Worm (Caenorhabditis elegans) whole organism, mixed stage, embryonic: ENCODE data around the gene nkcc-1.

ENCODE experiments used
- M03D4.4 ChIP-seq: sonication (generic microtip); optimal IDR thresholded peaks from 2 replicates; lab custom pipeline; 2017; ENCODE audit warnings: mild to moderate bottlenecking, missing genetic modification characterization, missing compliant biosample characterization
- blmp-1 ChIP-seq: fragments of 150-350 bp; optimal IDR thresholded peaks from 2 replicates; lab custom pipeline; 2014; ENCODE audit warnings: missing biosample characterization, missing genetic modification characterization
- ceh-39 ChIP-seq: fragments of 150-350 bp; optimal IDR thresholded peaks from 2 replicates; lab custom pipeline; 2014; ENCODE audit warnings: missing biosample characterization, missing genetic modification characterization
- ceh-43 ChIP-seq: fragments of 200-800 bp; sonication (Bioruptor generic); optimal IDR thresholded peaks from 2 replicates; lab custom pipeline; 2018; ENCODE audit warnings: mild to moderate bottlenecking, missing genetic modification characterization, moderate library complexity, missing compliant biosample characterization
- ceh-83 ChIP-seq: fragments of 200-800 bp; sonication (Bioruptor generic); optimal IDR thresholded peaks from 2 replicates; lab custom pipeline; 2018; ENCODE audit warnings: mild to moderate bottlenecking, missing genetic modification characterization, missing compliant biosample characterization
- ces-1 ChIP-seq: fragments of 150-350 bp; optimal IDR thresholded peaks from 2 replicates; lab custom pipeline; 2014; ENCODE audit warnings: missing biosample characterization, missing genetic modification reagents, missing genetic modification characterization
- drap-1 ChIP-seq: fragments of 200-800 bp; sonication (Bioruptor generic); optimal IDR thresholded peaks from 3 replicates; lab custom pipeline; 2018; ENCODE audit warnings: mild to moderate bottlenecking, missing genetic modification characterization, missing compliant biosample characterization
- elt-1 ChIP-seq: sonication (generic microtip); optimal IDR thresholded peaks from 2 replicates; lab custom pipeline; 2017; ENCODE audit warnings: missing genetic modification characterization, mild to moderate bottlenecking, missing compliant biosample characterization, antibody characterized with exemption, moderate library complexity, borderline replicate concordance; ENCODE audit not compliant: insufficient read depth
- ham-2 ChIP-seq: fragments of 200-800 bp; sonication (Bioruptor generic); optimal IDR thresholded peaks from 2 replicates; lab custom pipeline; 2018; ENCODE audit warnings: mild to moderate bottlenecking, missing genetic modification characterization, missing compliant biosample characterization
- hlh-1 ChIP-seq: fragments of 150-350 bp; optimal IDR thresholded peaks from 2 replicates; lab custom pipeline; 2014; ENCODE audit warnings: missing biosample characterization, missing genetic modification reagents, missing genetic modification characterization
- lin-13 ChIP-seq: fragments of 150-350 bp; optimal IDR thresholded peaks from 2 replicates; lab custom pipeline; 2014; ENCODE audit warnings: missing biosample characterization, missing genetic modification characterization
- lin-32 ChIP-seq: fragments of 200-800 bp; sonication (Bioruptor generic); optimal IDR thresholded peaks from 2 replicates; lab custom pipeline; 2018; ENCODE audit warnings: mild to moderate bottlenecking, missing genetic modification characterization, missing compliant biosample characterization
- lsy-2 ChIP-seq: fragments of 150-350 bp; optimal IDR thresholded peaks from 2 replicates; lab custom pipeline; 2014; ENCODE audit warnings: missing biosample characterization, missing genetic modification characterization
- mab-5 ChIP-seq: fragments of 150-350 bp; optimal IDR thresholded peaks from 2 replicates; lab custom pipeline; 2014; ENCODE audit warnings: missing biosample characterization, missing genetic modification characterization
- mep-1 ChIP-seq: fragments of 150-350 bp; optimal IDR thresholded peaks from 2 replicates; lab custom pipeline; 2017; ENCODE audit warnings: missing biosample characterization, missing genetic modification reagents, missing genetic modification characterization, inconsistent platforms
- mls-2 ChIP-seq: sonication (generic microtip); optimal IDR thresholded peaks from 2 replicates; lab custom pipeline; 2016; ENCODE audit warnings: mild to moderate bottlenecking, missing genetic modification characterization, moderate library complexity, missing compliant biosample characterization
- nhr-12 ChIP-seq: fragments of 150-350 bp; optimal IDR thresholded peaks from 2 replicates; lab custom pipeline; 2014; ENCODE audit warnings: missing biosample characterization, missing genetic modification characterization
- nhr-2 ChIP-seq: fragments of 150-350 bp; optimal IDR thresholded peaks from 2 replicates; lab custom pipeline; 2014; ENCODE audit warnings: missing biosample characterization, missing genetic modification characterization
- nhr-28 ChIP-seq: fragments of 150-350 bp; optimal IDR thresholded peaks from 2 replicates; lab custom pipeline; 2014; ENCODE audit warnings: missing biosample characterization, missing genetic modification characterization
- nhr-76 ChIP-seq: sonication (generic microtip); optimal IDR thresholded peaks from 2 replicates; lab custom pipeline; 2017; ENCODE audit warnings: missing biosample characterization, missing genetic modification characterization
- sem-2 ChIP-seq: fragments of 200-800 bp; sonication (Bioruptor generic); optimal IDR thresholded peaks from 2 replicates; lab custom pipeline; 2018; ENCODE audit warnings: mild to moderate bottlenecking, missing genetic modification characterization, missing compliant biosample characterization
- snpc-4 ChIP-seq: fragments of 150-350 bp; optimal IDR thresholded peaks from 2 replicates; lab custom pipeline; 2014; ENCODE audit warnings: missing biosample characterization, missing genetic modification characterization
- sptf-1 ChIP-seq: sonication (generic microtip); optimal IDR thresholded peaks from 2 replicates; lab custom pipeline; 2017; ENCODE audit warnings: mild to moderate bottlenecking, missing genetic modification characterization, moderate library complexity, missing compliant biosample characterization
- tbx-8 ChIP-seq: fragments of 200-800 bp; sonication (Bioruptor generic); optimal IDR thresholded peaks from 2 replicates; lab custom pipeline; 2018; ENCODE audit warnings: mild to moderate bottlenecking, missing genetic modification characterization, moderate library complexity, missing compliant biosample characterization
- unc-120 ChIP-seq: sonication (generic microtip); optimal IDR thresholded peaks from 2 replicates; lab custom pipeline; 2017; ENCODE audit warnings: missing genetic modification characterization, missing compliant biosample characterization; ENCODE audit not compliant: poor library complexity, severe bottlenecking
- unc-39 ChIP-seq: fragments of 150-350 bp; optimal IDR thresholded peaks from 2 replicates; lab custom pipeline; 2014; ENCODE audit warnings: missing biosample characterization, missing genetic modification characterization
- unc-62 ChIP-seq: fragments of 150-350 bp; optimal IDR thresholded peaks from 2 replicates; lab custom pipeline; 2014; ENCODE audit warnings: missing biosample characterization, missing genetic modification reagents, missing genetic modification characterization
- zip-8 ChIP-seq: fragments of 150-350 bp; optimal IDR thresholded peaks from 2 replicates; lab custom pipeline; 2014; ENCODE audit warnings: missing biosample characterization, missing genetic modification characterization
- ztf-11 ChIP-seq: fragments of 150-350 bp; optimal IDR thresholded peaks from 2 replicates; lab custom pipeline; 2014; ENCODE audit warnings: missing biosample characterization, missing genetic modification characterization

Gene nkcc-1

DNA sequence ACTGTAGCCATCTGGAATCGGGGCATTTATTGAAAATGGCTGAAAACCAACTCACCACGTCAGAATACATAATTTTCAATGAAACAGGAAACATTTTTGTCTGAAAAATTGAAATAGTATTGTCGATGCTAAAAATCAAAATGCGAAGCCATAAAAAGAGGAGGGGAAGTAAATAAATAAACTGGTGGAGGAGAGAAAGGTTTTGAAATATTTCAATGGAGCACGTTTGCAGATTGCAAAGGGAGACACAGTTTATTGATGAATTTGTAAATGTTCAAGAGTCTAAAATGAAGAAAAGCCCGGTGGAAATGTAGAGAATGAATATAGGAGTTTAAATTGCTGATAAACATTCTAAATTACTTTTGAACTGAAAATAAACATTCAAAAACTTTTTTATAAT is 20.8 kb downstream of the nkcc-1 start, which contains the start of gene F52B11.5:
Gene F52B11.5, minus strand, starts transcription at position 178 of the 400 bp plus-strand sequence.
- no peak for TF ChIP-seq unc-39
- TF ChIP-seq mab-5 = no peak
- TF ChIP-seq nhr-12 (tag; lab: Kevin White, UChicago) = no peak
- TF ChIP-seq zip-8 (tag; lab: Kevin White, UChicago) = no peak
- no peak for TF ChIP-seq sem-2 (GFP tag; lab: Kevin White, UChicago)
- TF ChIP-seq lin-13 (tag; lab: Kevin White, UChicago) = no peak
- no peak for TF ChIP-seq snpc-4
- no peak for TF ChIP-seq nhr-2 (tag; lab: Kevin White, UChicago)
- no peak for TF ChIP-seq blmp-1 (tag; lab: Kevin White, UChicago)
- TF ChIP-seq ham-2 (GFP tag; lab: Kevin White, UChicago) = no peak
- TF ChIP-seq lin-32 (GFP tag; lab: Kevin White, UChicago) = no peak
- no peak for TF ChIP-seq ces-1
- no peak for TF ChIP-seq unc-62 (GFP tag; lab: Kevin White, UChicago)
- TF ChIP-seq tbx-8 (GFP tag; lab: Kevin White, UChicago) = no peak
- no peak for TF ChIP-seq sptf-1 (tag; lab: Kevin White, UChicago)
- no peak for TF ChIP-seq unc-120
- TF ChIP-seq lsy-2 (tag; lab: Kevin White, UChicago) = no peak
- TF ChIP-seq hlh-1 (tag; lab: Kevin White, UChicago) = no peak
- TF ChIP-seq ceh-39 (tag; lab: Kevin White, UChicago) = no peak
- TF ChIP-seq mep-1 = no peak

DNA sequence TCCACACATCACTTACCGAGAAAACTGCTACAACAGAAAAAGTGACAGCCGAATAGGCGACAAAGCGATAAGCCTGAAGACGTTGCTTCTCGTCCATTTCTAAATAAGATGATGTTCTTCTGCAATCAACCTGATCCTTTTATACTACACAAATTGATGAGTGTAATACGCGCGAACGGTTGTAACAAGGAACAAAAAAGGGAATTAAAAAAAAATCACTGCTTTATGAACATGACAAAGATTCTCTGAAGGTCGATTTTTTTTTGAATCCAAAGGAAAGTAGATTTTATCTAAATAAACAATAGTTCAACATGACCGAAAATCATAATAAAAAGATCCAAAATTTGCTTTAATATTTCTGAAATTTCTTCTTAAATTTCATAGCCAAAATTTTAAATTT is 24.6 kb downstream of the nkcc-1 start, which contains the start of gene col-133:
Gene col-133, minus strand, starts transcription at position 101 of the 400 bp plus-strand sequence.
- TF ChIP-seq sem-2 (GFP tag; lab: Kevin White, UChicago) (no peak), M03D4.4 (tag; lab: Kevin White, UChicago) (no peak), lin-32 (GFP tag; lab: Kevin White, UChicago) (no peak), nhr-28 (no peak), snpc-4 (no peak)

- TF ChIP-seq lsy-2 (tag; lab: Kevin White, UChicago) (no peak), blmp-1 (tag; lab: Kevin White, UChicago) (no peak), nhr-2 (tag; lab: Kevin White, UChicago) (no peak), mls-2 (no peak), tbx-8 (GFP tag; lab: Kevin White, UChicago) (no peak), ztf-11 (tag; lab: Kevin White, UChicago) (no peak), ceh-39 (tag; lab: Kevin White, UChicago) (no peak), mep-1 (no peak), ham-2 (GFP tag; lab: Kevin White, UChicago) (no peak), ceh-43 (GFP tag; lab: Kevin White, UChicago) (no peak), ceh-83 (no peak)
Measured at ce11 chrIV:14098540-14099098, 25.2 kb downstream of the nkcc-1 start.

- TF ChIP-seq ham-2 (GFP tag; lab: Kevin White, UChicago) (no peak), ces-1 (no peak), ceh-43 (GFP tag; lab: Kevin White, UChicago) (no peak), drap-1 (GFP tag; lab: Kevin White, UChicago) (no peak)
- TF ChIP-seq, all 35 proteins: peak for 0
Measured at ce11 chrIV:14091242-14091641, 32.6 kb downstream of the nkcc-1 start, which contains the start of gene noah-2. TSS of gene noah-2 (plus strand) at chrIV:14091254.

- TF ChIP-seq unc-62 (GFP tag; lab: Kevin White, UChicago) (peak; percentile 35), elt-1 (peak; percentile 59), ceh-39 (tag; lab: Kevin White, UChicago) (no peak), blmp-1 (tag; lab: Kevin White, UChicago) (peak; percentile 90), nhr-2 (tag; lab: Kevin White, UChicago) (peak; percentile 62), nhr-76 (tag; lab: Kevin White, UChicago) (no peak)
Measured at ce11 chrIV:14089749-14090148, 34.1 kb downstream of the nkcc-1 start.

DNA sequence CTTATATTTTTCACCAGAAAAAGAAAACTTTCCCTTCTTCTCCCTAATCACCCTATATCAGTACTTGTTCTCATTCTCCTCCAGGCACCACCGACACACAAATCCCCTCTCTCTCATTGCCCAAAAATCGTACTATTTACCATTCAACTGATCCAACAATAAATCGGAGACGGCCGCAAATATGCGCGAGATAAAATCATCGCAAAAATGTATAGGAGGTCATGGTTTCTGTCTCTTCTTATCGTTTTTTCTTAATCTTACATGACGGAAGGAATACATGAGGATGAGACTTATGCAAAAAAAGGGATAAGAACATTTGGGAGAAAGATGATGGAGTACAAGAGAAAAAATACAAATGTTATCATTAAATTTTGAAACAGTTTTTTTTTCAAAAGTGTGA is 37.5 kb downstream of the nkcc-1 start:
- TF ChIP-seq elt-1 (peak; percentile 77), unc-62 (GFP tag; lab: Kevin White, UChicago) (no peak), hlh-1 (tag; lab: Kevin White, UChicago) (no peak), unc-39 (no peak)
